Worm (Caenorhabditis elegans) whole organism, L4 larva: ENCODE measurements around the gene sru-25.
A peak's percentile ranks its signal among the peaks of the same experiment; 100 is the strongest.

Experiments
- D1046.2 ChIP-seq: fragments of 200-800 bp; sonication (Bioruptor generic); IDR thresholded peaks from 2 replicates; pipeline ENCODE4 v1.3.6; 2022; ENCODE audit warnings: missing genetic modification characterization, missing compliant biosample characterization
- F26F4.8 ChIP-seq: fragments of 200-800 bp; sonication (Bioruptor generic); conservative IDR thresholded peaks from 2 replicates; pipeline ENCODE4 v1.3.6; 2022; ENCODE audit warnings: missing genetic modification characterization, missing compliant biosample characterization
- F37D6.2 ChIP-seq: sonication (generic microtip); optimal IDR thresholded peaks from 2 replicates; lab custom pipeline; 2016; ENCODE audit warnings: mild to moderate bottlenecking, missing genetic modification characterization, missing compliant biosample characterization
- F49E8.2 ChIP-seq: sonication (generic microtip); optimal IDR thresholded peaks from 2 replicates; lab custom pipeline; 2016; ENCODE audit warnings: missing compliant biosample characterization, mild to moderate bottlenecking, missing genetic modification characterization, borderline replicate concordance
- ZK546.5 ChIP-seq, 2 experiments: sonication (generic microtip); optimal IDR thresholded peaks; 2 replicates each; lab custom pipeline; 2017; ENCODE audit warnings: missing biosample characterization in 2 of 2, missing genetic modification characterization in 2 of 2
- ama-1 ChIP-seq: fragments of 150-350 bp; optimal IDR thresholded peaks from 2 replicates; lab custom pipeline; 2014; ENCODE audit warnings: inconsistent platforms, mixed read lengths
- ceh-20 ChIP-seq: fragments of 200-800 bp; sonication (Bioruptor generic); IDR thresholded peaks from 2 replicates; pipeline ENCODE4 v1.3.6; 2022; ENCODE audit warnings: missing genetic modification reagents, missing genetic modification characterization, missing compliant biosample characterization
- ceh-82 ChIP-seq: sonication (generic microtip); optimal IDR thresholded peaks from 2 replicates; lab custom pipeline; 2017; ENCODE audit warnings: missing biosample characterization, missing genetic modification characterization
- ces-1 ChIP-seq: fragments of 150-350 bp; sonication (generic microtip); optimal IDR thresholded peaks from 4 replicates; lab custom pipeline; 2014; ENCODE audit warnings: missing biosample characterization, missing genetic modification reagents, missing genetic modification characterization
- daf-16 ChIP-seq, 3 experiments: sonication (generic microtip); optimal IDR thresholded peaks; 2 replicates each; lab custom pipeline; 2016 to 2017; ENCODE audit warnings: missing genetic modification characterization in 3 of 3, missing genetic modification reagents in 3 of 3, mild to moderate bottlenecking in 2 of 3, missing compliant biosample characterization in 2 of 3, missing biosample characterization in 1 of 3, moderate library complexity in 1 of 3
- daf-8 ChIP-seq: fragments of 200-800 bp; sonication (Bioruptor generic); IDR thresholded peaks from 2 replicates; pipeline ENCODE4 v1.3.6; 2022; ENCODE audit warnings: missing genetic modification characterization, missing compliant biosample characterization
- dve-1 ChIP-seq: sonication (generic microtip); optimal IDR thresholded peaks from 2 replicates; lab custom pipeline; 2017; ENCODE audit warnings: antibody characterized with exemption, mild to moderate bottlenecking, missing genetic modification characterization, missing compliant biosample characterization; ENCODE audit not compliant: insufficient read depth
- fkh-10 ChIP-seq: fragments of 150-350 bp; optimal IDR thresholded peaks from 2 replicates; lab custom pipeline; 2014; ENCODE audit warnings: missing biosample characterization, missing genetic modification reagents, missing genetic modification characterization
- hif-1 ChIP-seq, 2 experiments: sonication (generic microtip); optimal IDR thresholded peaks; 2 replicates each; lab custom pipeline; 2016 to 2017; ENCODE audit warnings: missing compliant biosample characterization in 2 of 2, missing genetic modification characterization in 2 of 2, missing genetic modification reagents in 2 of 2, missing genotype in 2 of 2, mild to moderate bottlenecking in 1 of 2
- hlh-11 ChIP-seq: fragments of 200-800 bp; sonication (Bioruptor generic); optimal IDR thresholded peaks from 2 replicates; lab custom pipeline; 2018; ENCODE audit warnings: mild to moderate bottlenecking, missing genetic modification characterization, missing compliant biosample characterization
- lin-29 ChIP-seq: fragments of 200-800 bp; sonication (Bioruptor generic); IDR thresholded peaks from 2 replicates; pipeline ENCODE4 v1.3.6; 2022; ENCODE audit warnings: missing genetic modification reagents, missing genetic modification characterization, missing compliant biosample characterization
- lin-38 ChIP-seq: fragments of 200-800 bp; sonication (Bioruptor generic); IDR thresholded peaks from 2 replicates; pipeline ENCODE4 v1.3.6; 2022; ENCODE audit warnings: missing genetic modification reagents, missing genetic modification characterization, missing compliant biosample characterization
- lir-3 ChIP-seq: sonication (generic microtip); optimal IDR thresholded peaks from 2 replicates; lab custom pipeline; 2016; ENCODE audit warnings: mild to moderate bottlenecking, missing genetic modification characterization, missing compliant biosample characterization
- lsy-2 ChIP-seq, 2 experiments: fragments of 150-350 bp in 1 of 2; sonication (generic microtip) in 1 of 2; optimal IDR thresholded peaks; 2 replicates each; lab custom pipeline; 2014 to 2017; ENCODE audit warnings: missing biosample characterization in 2 of 2, missing genetic modification characterization in 2 of 2
- mep-1 ChIP-seq: fragments of 150-350 bp; sonication (generic microtip); optimal IDR thresholded peaks from 3 replicates; lab custom pipeline; 2014; ENCODE audit warnings: missing biosample characterization, missing genetic modification characterization
- nhr-102 ChIP-seq: sonication (generic microtip); optimal IDR thresholded peaks from 2 replicates; lab custom pipeline; 2016; ENCODE audit warnings: mild to moderate bottlenecking, missing genetic modification characterization, moderate library complexity, missing compliant biosample characterization
- nhr-237 ChIP-seq: sonication (generic microtip); optimal IDR thresholded peaks from 2 replicates; lab custom pipeline; 2017; ENCODE audit warnings: missing biosample characterization, missing genetic modification characterization
- nhr-42 ChIP-seq: fragments of 200-800 bp; sonication (Bioruptor generic); IDR thresholded peaks from 2 replicates; pipeline ENCODE4 v1.3.6; 2022; ENCODE audit warnings: missing genetic modification characterization, missing compliant biosample characterization
- nhr-6 ChIP-seq: fragments of 150-350 bp; optimal IDR thresholded peaks from 2 replicates; lab custom pipeline; 2014; ENCODE audit warnings: missing biosample characterization, missing genetic modification characterization
- nhr-76 ChIP-seq: fragments of 150-350 bp; optimal IDR thresholded peaks from 2 replicates; lab custom pipeline; 2014; ENCODE audit warnings: missing biosample characterization, missing genetic modification characterization
- pqm-1 ChIP-seq: sonication (generic microtip); optimal IDR thresholded peaks from 2 replicates; lab custom pipeline; 2017; ENCODE audit warnings: missing biosample characterization, missing genetic modification characterization
- tag-97 ChIP-seq: fragments of 200-800 bp; sonication (Bioruptor generic); IDR thresholded peaks from 2 replicates; pipeline ENCODE4 v1.3.6; 2022; ENCODE audit warnings: missing genetic modification characterization, missing compliant biosample characterization
- unc-130 ChIP-seq: sonication (generic microtip); optimal IDR thresholded peaks from 2 replicates; lab custom pipeline; 2016; ENCODE audit warnings: missing genetic modification reagents, missing genetic modification characterization, missing compliant biosample characterization
- unc-62 ChIP-seq, 3 experiments: fragments of 150-350 bp in 1 of 3; sonication (generic microtip); optimal IDR thresholded peaks in 2 of 3; peaks in 1 of 3; 1 replicate in 1 of 3; 2 replicates in 2 of 3; lab custom pipeline; 2014 to 2017; ENCODE audit warnings: missing biosample characterization in 3 of 3, missing genetic modification characterization in 3 of 3, missing genetic modification reagents in 3 of 3, missing genotype in 1 of 3
- zag-1 ChIP-seq: fragments of 150-350 bp; optimal IDR thresholded peaks from 2 replicates; lab custom pipeline; 2014; ENCODE audit warnings: missing biosample characterization, missing genetic modification characterization
- zip-11 ChIP-seq: fragments of 200-800 bp; sonication (Bioruptor generic); IDR thresholded peaks from 2 replicates; pipeline ENCODE4 v1.3.6; 2022; ENCODE audit warnings: missing genetic modification characterization, missing compliant biosample characterization
- zip-2 ChIP-seq: fragments of 150-350 bp; optimal IDR thresholded peaks from 2 replicates; lab custom pipeline; 2014; ENCODE audit warnings: missing biosample characterization, missing genetic modification characterization

The sru-25 gene

ce11 chrV:628527-628926 lies 45.6 kb downstream of the sru-25 start, which contains the start of gene F48G7.9:
Gene F48G7.9, minus strand, starts transcription at chrV:628627.
- no peak for TF ChIP-seq lsy-2 (tag; optimal IDR thresholded peaks at IDR 0.05; lab: Kevin White, UChicago)

- TF ChIP-seq fkh-10 (GFP tag; lab: Kevin White, UChicago), result no peak
- TF ChIP-seq unc-62 (GFP tag; optimal IDR thresholded peaks at IDR 0.05 in 1 of 2; lab: Kevin White, UChicago), result no peak
- TF ChIP-seq unc-62 (tag; optimal IDR thresholded peaks at IDR 0.05; lab: Kevin White, UChicago), result no peak
- TF ChIP-seq F37D6.2 (tag; lab: Kevin White, UChicago), result no peak
- no peak for TF ChIP-seq nhr-6 (tag; lab: Kevin White, UChicago)
- TF ChIP-seq ceh-20, result no peak
- no peak for TF ChIP-seq zip-2 (tag; lab: Kevin White, UChicago)
- TF ChIP-seq ceh-82 (tag; lab: Kevin White, UChicago), result no peak
Observed at ce11 chrV:627585-627984, 46.5 kb downstream of the sru-25 start, which contains the start of gene F48G7.8. Gene F48G7.8, minus strand, starts transcription at chrV:627685.

- TF ChIP-seq nhr-76 (tag; lab: Kevin White, UChicago), result no peak
- TF ChIP-seq unc-62 (GFP tag; optimal IDR thresholded peaks at IDR 0.05 in 1 of 2; lab: Kevin White, UChicago), result peak in 1 of 2 experiments; percentile 29
- TF ChIP-seq unc-62 (tag; optimal IDR thresholded peaks at IDR 0.05; lab: Kevin White, UChicago), result no peak
- no peak for TF ChIP-seq nhr-42 (GFP tag; lab: Robert Waterston, UW)
- no peak for TF ChIP-seq daf-16 (GFP tag; optimal IDR thresholded peaks at IDR 0.05; lab: Kevin White, UChicago)
- peak; percentile 10 for TF ChIP-seq daf-16 (tag; optimal IDR thresholded peaks at IDR 0.05; lab: Kevin White, UChicago)
- no peak for TF ChIP-seq lir-3 (tag; lab: Kevin White, UChicago)
- no peak for TF ChIP-seq F26F4.8 (GFP tag; lab: Robert Waterston, UW)
Observed at ce11 chrV:626321-626720, 47.8 kb downstream of the sru-25 start, which contains the start of gene F48G7.7. Gene F48G7.7, minus strand, starts transcription at chrV:626421.

ce11 chrV:624922-625321 lies 49.2 kb downstream of the sru-25 start, which contains the start of gene srt-17:
Gene srt-17, minus strand, starts transcription at chrV:625022.
- no peak for TF ChIP-seq unc-130 (GFP tag; lab: Kevin White, UChicago)
- no peak for TF ChIP-seq F49E8.2 (tag; lab: Kevin White, UChicago)
- no peak for TF ChIP-seq ama-1
- TF ChIP-seq lin-29 (GFP tag; lab: Robert Waterston, UW), result no peak
- no peak for TF ChIP-seq ces-1
- no peak for TF ChIP-seq nhr-76 (tag; lab: Kevin White, UChicago)
- TF ChIP-seq D1046.2 (GFP tag; lab: Robert Waterston, UW), result no peak
- TF ChIP-seq zag-1, result no peak
- TF ChIP-seq mep-1 (tag; lab: Kevin White, UChicago), result no peak
- no peak for TF ChIP-seq tag-97
- no peak for TF ChIP-seq nhr-237 (tag; lab: Kevin White, UChicago)
- TF ChIP-seq hlh-11 (tag; lab: Kevin White, UChicago), result no peak
- no peak for TF ChIP-seq ZK546.5 (tag; optimal IDR thresholded peaks at IDR 0.05; lab: Kevin White, UChicago)
- TF ChIP-seq nhr-102, result no peak
- TF ChIP-seq lin-38 (GFP tag; lab: Robert Waterston, UW), result no peak
- no peak for TF ChIP-seq daf-8 (GFP tag; lab: Robert Waterston, UW)
- TF ChIP-seq hif-1 (tag; optimal IDR thresholded peaks at IDR 0.05; lab: Kevin White, UChicago), result no peak
- TF ChIP-seq, all 104 proteins: peak for 0

ce11 chrV:622902-623301 lies 51.2 kb downstream of the sru-25 start, which contains the start of gene F48G7.5:
Gene F48G7.5, minus strand, starts transcription at chrV:622935.
- TF ChIP-seq zip-11 (GFP tag; lab: Robert Waterston, UW) (no peak), pqm-1 (tag; lab: Kevin White, UChicago) (peak; percentile 26), daf-16 (GFP tag; optimal IDR thresholded peaks at IDR 0.05; lab: Kevin White, UChicago) (no peak), daf-16 (tag; optimal IDR thresholded peaks at IDR 0.05; lab: Kevin White, UChicago) (peak; percentile 78), dve-1 (tag; lab: Kevin White, UChicago) (peak; percentile 6)
- TF ChIP-seq, all 104 proteins: peak for 3
